Worm (Caenorhabditis elegans) whole organism, L4/young adult: Measurements from ENCODE around the gene phf-30.

Source experiments
- dao-5 ChIP-seq: sonication (generic microtip); optimal IDR thresholded peaks from 2 replicates; lab custom pipeline; 2016; ENCODE audit warnings: missing genotype, missing genetic modification characterization, moderate library complexity, missing compliant biosample characterization
- him-1 ChIP-seq: sonication (generic microtip); optimal IDR thresholded peaks from 2 replicates; lab custom pipeline; 2016; ENCODE audit warnings: missing genotype, missing genetic modification reagents, missing genetic modification characterization, missing compliant biosample characterization

- TF ChIP-seq him-1 (tag; lab: Kevin White, UChicago) (no peak), dao-5 (no peak)
These were observed 19.6 kb upstream of the phf-30 start for ce11 chrV:8449241-8449640.
